Fruit fly (Drosophila melanogaster): ENCODE data around the gene CG32040.

dm6 chr3L:9404497-9404896, 50.7 kb downstream of the CG32040 start, which contains the start of gene Cpr67B:
- no peak for TF ChIP-seq kay (GFP tag; ENCODE audit: borderline replicate concordance)
- no peak for TF ChIP-seq cnc (optimal IDR thresholded peaks at IDR 0.05)
- no peak for TF ChIP-seq CG33017 (tag; optimal IDR thresholded peaks at IDR 0.05)
- TF ChIP-seq Mnt (GFP tag; optimal IDR thresholded peaks at IDR 0.05): no peak
- TF ChIP-seq toe (GFP tag; optimal IDR thresholded peaks at IDR 0.05): no peak
- TF ChIP-seq CG12768 (GFP tag; optimal IDR thresholded peaks at IDR 0.05): no peak
- no peak for TF ChIP-seq cic (GFP tag; optimal IDR thresholded peaks at IDR 0.05)

All from whole organism, adult.